Worm (Caenorhabditis elegans) whole organism, L4 larva: Measurements from ENCODE around the gene pdhk-2.

Experiments used
- D1046.2 ChIP-seq: fragments of 200-800 bp; sonication (Bioruptor generic); IDR thresholded peaks from 2 replicates; pipeline ENCODE4 v1.3.6; 2022; ENCODE audit warnings: missing genetic modification characterization, missing compliant biosample characterization
- F37D6.2 ChIP-seq: sonication (generic microtip); optimal IDR thresholded peaks from 2 replicates; lab custom pipeline; 2016; ENCODE audit warnings: mild to moderate bottlenecking, missing genetic modification characterization, missing compliant biosample characterization
- F44E2.7 ChIP-seq: fragments of 200-800 bp; sonication (Bioruptor generic); IDR thresholded peaks from 2 replicates; pipeline ENCODE4 v2.1.2; 2022; ENCODE audit warnings: missing genetic modification characterization, missing compliant biosample characterization
- T20F7.1 ChIP-seq: fragments of 200-800 bp; sonication (Bioruptor generic); optimal IDR thresholded peaks from 2 replicates; lab custom pipeline; 2018; ENCODE audit warnings: mild to moderate bottlenecking, missing genetic modification characterization, missing compliant biosample characterization
- Y105C5A.15 ChIP-seq: fragments of 200-800 bp; sonication (Bioruptor generic); IDR thresholded peaks from 2 replicates; pipeline ENCODE4 v1.3.6; 2022; ENCODE audit warnings: missing genetic modification characterization, missing compliant biosample characterization
- Y48G9A.11 ChIP-seq: fragments of 200-800 bp; sonication (Bioruptor generic); IDR thresholded peaks from 2 replicates; pipeline ENCODE4 v1.3.6; 2022; ENCODE audit warnings: missing genetic modification reagents, missing genetic modification characterization, missing compliant biosample characterization
- Y75B8A.6 ChIP-seq: fragments of 200-800 bp; sonication (Bioruptor generic); IDR thresholded peaks from 2 replicates; pipeline ENCODE4 v1.3.6; 2022; ENCODE audit warnings: missing genetic modification reagents, missing genetic modification characterization, missing compliant biosample characterization
- aha-1 ChIP-seq: fragments of 150-350 bp; peaks from one replicate; lab custom pipeline; 2014; ENCODE audit warnings: missing biosample characterization, missing genetic modification characterization
- ama-1 ChIP-seq: fragments of 150-350 bp; optimal IDR thresholded peaks from 2 replicates; lab custom pipeline; 2014; ENCODE audit warnings: inconsistent platforms, mixed read lengths
- arid-1 ChIP-seq: fragments of 200-800 bp; sonication (Bioruptor generic); conservative IDR thresholded peaks from 2 replicates; pipeline ENCODE4 v1.3.6; 2022; ENCODE audit warnings: missing genetic modification reagents, missing genetic modification characterization, missing compliant biosample characterization
- ceh-44 ChIP-seq: fragments of 200-800 bp; sonication (Bioruptor generic); IDR thresholded peaks from 2 replicates; pipeline ENCODE4 v1.3.6; 2022; ENCODE audit warnings: missing genetic modification reagents, missing genetic modification characterization, missing compliant biosample characterization
- dmd-6 ChIP-seq: fragments of 200-800 bp; sonication (Bioruptor generic); IDR thresholded peaks from 2 replicates; pipeline ENCODE4 v1.3.6; 2022; ENCODE audit warnings: missing genetic modification reagents, missing genetic modification characterization, missing compliant biosample characterization
- dmd-8 ChIP-seq: fragments of 200-800 bp; sonication (Bioruptor generic); IDR thresholded peaks from 2 replicates; pipeline ENCODE4 v1.3.6; 2022; ENCODE audit warnings: missing genetic modification characterization, missing compliant biosample characterization
- dve-1 ChIP-seq: sonication (generic microtip); optimal IDR thresholded peaks from 2 replicates; lab custom pipeline; 2017; ENCODE audit warnings: antibody characterized with exemption, mild to moderate bottlenecking, missing genetic modification characterization, missing compliant biosample characterization; ENCODE audit not compliant: insufficient read depth
- egl-27 ChIP-seq: sonication (generic microtip); optimal IDR thresholded peaks from 3 replicates; lab custom pipeline; 2017; ENCODE audit warnings: missing biosample characterization, missing genetic modification reagents, missing genetic modification characterization
- fkh-10 ChIP-seq: fragments of 150-350 bp; optimal IDR thresholded peaks from 2 replicates; lab custom pipeline; 2014; ENCODE audit warnings: missing biosample characterization, missing genetic modification reagents, missing genetic modification characterization
- fos-1 ChIP-seq: fragments of 150-350 bp; optimal IDR thresholded peaks from 2 replicates; lab custom pipeline; 2014; ENCODE audit warnings: missing biosample characterization, missing genetic modification characterization
- hlh-30 ChIP-seq: sonication (generic microtip); optimal IDR thresholded peaks from 2 replicates; lab custom pipeline; 2017; ENCODE audit warnings: antibody characterized with exemption, mild to moderate bottlenecking, missing genetic modification characterization, missing compliant biosample characterization; ENCODE audit not compliant: insufficient read depth
- jun-1 ChIP-seq: fragments of 150-350 bp; optimal IDR thresholded peaks from 2 replicates; lab custom pipeline; 2014; ENCODE audit warnings: missing biosample characterization, missing genetic modification reagents, missing genetic modification characterization
- lim-7 ChIP-seq: fragments of 200-800 bp; sonication (Bioruptor generic); IDR thresholded peaks from 2 replicates; pipeline ENCODE4 v1.3.6; 2022; ENCODE audit warnings: missing genetic modification characterization, missing compliant biosample characterization
- lin-1 ChIP-seq: fragments of 200-800 bp; sonication (Bioruptor generic); IDR thresholded peaks from 2 replicates; pipeline ENCODE4 v1.3.6; 2022; ENCODE audit warnings: missing genetic modification reagents, missing genetic modification characterization, missing compliant biosample characterization
- lin-15B ChIP-seq: fragments of 150-350 bp; sonication (generic microtip); optimal IDR thresholded peaks from 3 replicates; lab custom pipeline; 2014; ENCODE audit warnings: missing biosample characterization, missing genetic modification characterization
- lin-39 ChIP-seq: fragments of 150-350 bp; optimal IDR thresholded peaks from 2 replicates; lab custom pipeline; 2014; ENCODE audit warnings: missing biosample characterization, missing genetic modification reagents, missing genetic modification characterization
- lsy-2 ChIP-seq, 2 experiments: fragments of 150-350 bp in 1 of 2; sonication (generic microtip) in 1 of 2; optimal IDR thresholded peaks; 2 replicates each; lab custom pipeline; 2014 to 2017; ENCODE audit warnings: missing biosample characterization in 2 of 2, missing genetic modification characterization in 2 of 2
- madf-5 ChIP-seq, 2 experiments: fragments of 200-800 bp; sonication (Bioruptor generic); IDR thresholded peaks; 2 replicates each; pipeline ENCODE4 v1.3.6; 2022; ENCODE audit warnings: missing compliant biosample characterization in 2 of 2, missing genetic modification characterization in 2 of 2
- madf-9 ChIP-seq: fragments of 200-800 bp; sonication (Bioruptor generic); conservative IDR thresholded peaks from 2 replicates; pipeline ENCODE4 v1.3.6; 2022; ENCODE audit warnings: missing genetic modification reagents, missing genetic modification characterization, missing compliant biosample characterization
- mes-2 ChIP-seq: sonication (generic microtip); optimal IDR thresholded peaks from 2 replicates; lab custom pipeline; 2016; ENCODE audit warnings: missing genotype, mild to moderate bottlenecking, missing genetic modification characterization, missing compliant biosample characterization; ENCODE audit not compliant: poor library complexity, severe bottlenecking
- nhr-102 ChIP-seq: sonication (generic microtip); optimal IDR thresholded peaks from 2 replicates; lab custom pipeline; 2016; ENCODE audit warnings: mild to moderate bottlenecking, missing genetic modification characterization, moderate library complexity, missing compliant biosample characterization
- nhr-111 ChIP-seq: fragments of 200-800 bp; sonication (Bioruptor generic); optimal IDR thresholded peaks from 2 replicates; lab custom pipeline; 2018; ENCODE audit warnings: mild to moderate bottlenecking, missing genetic modification characterization, missing compliant biosample characterization
- nhr-77 ChIP-seq: fragments of 150-350 bp; optimal IDR thresholded peaks from 2 replicates; lab custom pipeline; 2014; ENCODE audit warnings: missing biosample characterization, missing genetic modification characterization
- pha-4 ChIP-seq, 2 experiments: fragments of 150-350 bp in 1 of 2; fragments of 200-800 bp in 1 of 2; sonication (Bioruptor generic) in 1 of 2; IDR thresholded peaks in 1 of 2; optimal IDR thresholded peaks in 1 of 2; 2 replicates each; pipeline versions ENCODE4 v1.3.6 to Lab custom; 2014 to 2022; ENCODE audit warnings: missing genetic modification characterization in 2 of 2, missing genetic modification reagents in 2 of 2, missing biosample characterization in 1 of 2, missing compliant biosample characterization in 1 of 2
- saeg-2 ChIP-seq: fragments of 200-800 bp; sonication (Bioruptor generic); IDR thresholded peaks from 2 replicates; pipeline ENCODE4 v1.3.6; 2022; ENCODE audit warnings: missing genetic modification reagents, missing genetic modification characterization, missing compliant biosample characterization
- set-16 ChIP-seq: fragments of 200-800 bp; sonication (Bioruptor generic); IDR thresholded peaks from 2 replicates; pipeline ENCODE4 v1.3.6; 2022; ENCODE audit warnings: missing genetic modification reagents, missing genetic modification characterization, missing compliant biosample characterization
- snpc-4 ChIP-seq: fragments of 150-350 bp; optimal IDR thresholded peaks from 2 replicates; lab custom pipeline; 2014; ENCODE audit warnings: missing biosample characterization, missing genetic modification characterization
- spr-1 ChIP-seq: sonication (generic microtip); optimal IDR thresholded peaks from 2 replicates; lab custom pipeline; 2016; ENCODE audit warnings: mild to moderate bottlenecking, missing genetic modification characterization, missing compliant biosample characterization
- spr-3 ChIP-seq: fragments of 200-800 bp; sonication (Bioruptor generic); optimal IDR thresholded peaks from 2 replicates; lab custom pipeline; 2018; ENCODE audit warnings: mild to moderate bottlenecking, missing genetic modification characterization, missing compliant biosample characterization
- tag-97 ChIP-seq: fragments of 200-800 bp; sonication (Bioruptor generic); IDR thresholded peaks from 2 replicates; pipeline ENCODE4 v1.3.6; 2022; ENCODE audit warnings: missing genetic modification characterization, missing compliant biosample characterization
- unc-130 ChIP-seq: sonication (generic microtip); optimal IDR thresholded peaks from 2 replicates; lab custom pipeline; 2016; ENCODE audit warnings: missing genetic modification reagents, missing genetic modification characterization, missing compliant biosample characterization
- unc-39 ChIP-seq: sonication (generic microtip); optimal IDR thresholded peaks from 2 replicates; lab custom pipeline; 2017; ENCODE audit warnings: missing biosample characterization, missing genetic modification characterization
- unc-62 ChIP-seq, 3 experiments: fragments of 150-350 bp in 1 of 3; sonication (generic microtip); optimal IDR thresholded peaks in 2 of 3; peaks in 1 of 3; 1 replicate in 1 of 3; 2 replicates in 2 of 3; lab custom pipeline; 2014 to 2017; ENCODE audit warnings: missing biosample characterization in 3 of 3, missing genetic modification characterization in 3 of 3, missing genetic modification reagents in 3 of 3, missing genotype in 1 of 3
- vab-7 ChIP-seq: fragments of 200-800 bp; sonication (Bioruptor generic); IDR thresholded peaks from 2 replicates; pipeline ENCODE4 v1.3.6; 2022; ENCODE audit warnings: missing genetic modification reagents, missing genetic modification characterization, missing compliant biosample characterization
- zfp-2 ChIP-seq: sonication (generic microtip); optimal IDR thresholded peaks from 2 replicates; lab custom pipeline; 2016; ENCODE audit warnings: mild to moderate bottlenecking, missing genetic modification characterization, missing compliant biosample characterization
- zfp-3 ChIP-seq: fragments of 200-800 bp; sonication (Bioruptor generic); conservative IDR thresholded peaks from 2 replicates; pipeline ENCODE4 v1.3.6; 2022; ENCODE audit warnings: missing genetic modification reagents, missing genetic modification characterization, missing compliant biosample characterization

Gene pdhk-2

DNA sequence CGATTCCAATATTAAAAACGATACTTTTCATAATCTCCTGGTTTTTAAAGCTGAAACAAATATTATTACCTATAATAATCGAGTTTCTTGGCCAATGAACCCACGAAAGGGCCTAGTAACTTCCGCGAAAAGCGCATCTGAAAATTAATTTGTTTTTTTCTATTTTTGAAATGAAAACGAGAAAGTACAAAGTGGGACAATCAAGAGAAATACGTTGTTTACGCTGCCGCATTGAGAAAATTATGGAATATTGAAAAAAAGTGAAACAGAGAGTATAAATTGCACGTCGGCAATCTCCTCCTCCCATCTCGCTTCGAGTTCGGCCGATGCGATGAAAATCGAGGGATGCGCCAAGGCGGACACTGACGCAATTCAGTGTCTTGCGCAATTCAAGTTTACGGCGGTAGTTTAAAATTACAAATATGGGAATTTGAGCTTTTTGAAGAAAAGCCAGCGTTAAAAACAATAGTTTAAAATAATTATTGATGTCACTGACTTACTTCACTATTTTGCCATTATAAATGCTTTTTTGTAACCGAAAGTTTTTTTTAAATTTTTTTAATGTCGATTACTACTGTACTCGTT lies at the start of gene pdhk-2 (continued):
- no peak for TF ChIP-seq Y75B8A.6 (GFP tag; lab: Robert Waterston, UW)
- TF ChIP-seq ama-1 (lab: Kevin White, UChicago) = peak; percentile 81
- no peak for TF ChIP-seq nhr-111 (GFP tag; lab: Kevin White, UChicago)
- TF ChIP-seq egl-27 (tag; lab: Kevin White, UChicago) = no peak
- TF ChIP-seq unc-39 (tag; lab: Kevin White, UChicago) = no peak
- TF ChIP-seq zfp-3 (GFP tag; lab: Robert Waterston, UW) = peak; percentile 92
- TF ChIP-seq, all 104 proteins: peak for 64

DNA sequence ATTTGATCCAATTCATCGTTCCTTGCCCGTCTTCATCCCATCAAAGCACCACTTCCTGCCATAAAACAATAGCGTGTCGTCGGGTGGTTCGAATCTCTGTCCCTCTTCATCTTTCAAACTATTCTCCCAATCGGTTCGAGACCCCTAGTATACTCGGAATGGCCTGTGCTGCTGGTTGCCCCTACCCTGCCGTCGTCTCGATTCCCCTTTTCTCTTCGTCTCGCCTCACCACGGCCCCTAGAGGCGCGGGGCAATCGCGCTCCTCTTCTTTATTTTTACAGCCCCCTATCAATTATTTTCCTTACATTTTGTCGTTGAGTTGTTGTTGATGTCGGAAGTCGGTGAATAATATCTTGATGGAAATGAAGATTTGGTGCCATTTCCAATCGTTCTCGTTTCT lies 47.5 kb upstream of the pdhk-2 start:
- no peak for TF ChIP-seq ceh-44 (GFP tag; lab: Robert Waterston, UW)
- peak; percentile 36; the same call in 1 of the 2 replicates for TF ChIP-seq set-16 (GFP tag; lab: Robert Waterston, UW)
- no peak for TF ChIP-seq lin-39
- TF ChIP-seq tag-97 (GFP tag; lab: Robert Waterston, UW) = no peak
- peak; percentile 84 for TF ChIP-seq aha-1 (tag; lab: Kevin White, UChicago)
- no peak for TF ChIP-seq pha-4 (GFP tag; IDR thresholded peaks at IDR 0.05; lab: Robert Waterston, UW)
- no peak for TF ChIP-seq pha-4 (tag; optimal IDR thresholded peaks at IDR 0.05; lab: Kevin White, UChicago)
- TF ChIP-seq zfp-2 (tag; lab: Kevin White, UChicago) = no peak
- TF ChIP-seq lsy-2 (tag; optimal IDR thresholded peaks at IDR 0.05; lab: Kevin White, UChicago) = peak in 1 of 2 experiments; percentile 8

DNA sequence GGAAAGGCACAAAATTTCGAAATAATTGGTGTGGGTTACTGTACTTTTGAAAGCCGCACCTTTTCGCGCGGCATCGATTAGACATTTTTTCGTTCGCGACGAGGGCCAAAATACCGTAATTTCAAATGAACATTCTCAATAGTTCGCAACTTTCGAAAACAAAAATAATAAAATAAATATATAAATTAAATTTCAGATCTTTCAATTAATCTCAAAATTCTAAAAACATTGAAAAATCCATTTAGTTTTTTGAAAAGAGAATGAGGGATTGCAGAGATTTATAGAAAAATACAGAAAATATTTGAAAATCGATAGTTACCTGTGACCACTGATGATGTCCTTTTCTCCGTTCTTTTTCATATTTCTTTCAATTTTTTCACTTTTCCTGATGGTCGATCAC lies 44.9 kb upstream of the pdhk-2 start, which contains the start of gene K02D10.8:
TSS of gene K02D10.8 (plus strand) at position 301 of the 400 bp plus-strand sequence.
- TF ChIP-seq hlh-30 (tag; lab: Kevin White, UChicago) (no peak), mes-2 (tag; lab: Kevin White, UChicago) (no peak), lin-1 (GFP tag; lab: Robert Waterston, UW) (no peak), madf-5 (GFP tag; IDR thresholded peaks at IDR 0.05; lab: Robert Waterston, UW) (no peak), dve-1 (tag; lab: Kevin White, UChicago) (no peak), lim-7 (GFP tag; lab: Robert Waterston, UW) (no peak), vab-7 (GFP tag; lab: Robert Waterston, UW) (no peak), nhr-77 (tag; lab: Kevin White, UChicago) (no peak), dmd-8 (no peak), pha-4 (GFP tag; IDR thresholded peaks at IDR 0.05; lab: Robert Waterston, UW) (no peak), pha-4 (tag; optimal IDR thresholded peaks at IDR 0.05; lab: Kevin White, UChicago) (no peak), fkh-10 (GFP tag; lab: Kevin White, UChicago) (no peak), Y105C5A.15 (GFP tag; lab: Robert Waterston, UW) (no peak), unc-130 (GFP tag; lab: Kevin White, UChicago) (no peak), F37D6.2 (tag; lab: Kevin White, UChicago) (no peak), unc-62 (GFP tag; optimal IDR thresholded peaks at IDR 0.05 in 1 of 2; lab: Kevin White, UChicago) (no peak), unc-62 (tag; optimal IDR thresholded peaks at IDR 0.05; lab: Kevin White, UChicago) (no peak), lin-39 (no peak), fos-1 (no peak), Y48G9A.11 (GFP tag; lab: Robert Waterston, UW) (no peak), dmd-6 (GFP tag; lab: Robert Waterston, UW) (no peak), T20F7.1 (GFP tag; lab: Kevin White, UChicago) (no peak)

DNA sequence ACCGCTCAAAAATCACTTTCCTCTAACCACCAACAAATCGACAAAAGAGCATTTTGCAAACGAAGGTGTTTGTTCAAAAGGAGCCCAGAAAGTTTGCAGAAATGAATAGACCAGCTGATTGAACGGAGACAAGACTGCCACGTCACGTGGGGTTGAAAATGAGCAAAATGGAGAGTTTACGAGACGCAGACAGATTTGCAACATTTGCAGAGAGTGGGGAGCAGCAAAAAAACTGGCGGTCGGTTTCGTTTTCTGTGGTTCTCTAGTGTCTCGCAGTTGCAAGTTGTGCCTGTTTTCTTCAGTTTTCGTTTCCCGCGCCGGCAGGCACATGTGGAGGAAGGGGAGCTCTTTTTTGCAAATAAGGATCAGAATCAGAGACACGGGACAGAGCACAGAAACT lies 44.2 kb upstream of the pdhk-2 start:
- TF ChIP-seq D1046.2 (GFP tag; lab: Robert Waterston, UW) (no peak), spr-3 (GFP tag; lab: Kevin White, UChicago) (no peak), lin-15B (tag; lab: Kevin White, UChicago) (no peak), aha-1 (tag; lab: Kevin White, UChicago) (peak; percentile 96), zfp-3 (GFP tag; lab: Robert Waterston, UW) (no peak), madf-9 (GFP tag; lab: Robert Waterston, UW) (no peak), F37D6.2 (tag; lab: Kevin White, UChicago) (no peak), arid-1 (GFP tag; lab: Robert Waterston, UW) (no peak), pha-4 (GFP tag; IDR thresholded peaks at IDR 0.05; lab: Robert Waterston, UW) (no peak; the same call in 1 of the 2 replicates), pha-4 (tag; optimal IDR thresholded peaks at IDR 0.05; lab: Kevin White, UChicago) (no peak), nhr-77 (tag; lab: Kevin White, UChicago) (peak; percentile 78), nhr-102 (tag; lab: Kevin White, UChicago) (no peak), F44E2.7 (peak; percentile 64; the same call in 1 of the 2 replicates), Y75B8A.6 (GFP tag; lab: Robert Waterston, UW) (no peak), fos-1 (no peak), spr-1 (tag; lab: Kevin White, UChicago) (no peak), snpc-4 (tag; lab: Kevin White, UChicago) (no peak), jun-1 (tag; lab: Kevin White, UChicago) (no peak), saeg-2 (GFP tag; lab: Robert Waterston, UW) (peak; percentile 75)
